Worm (Caenorhabditis elegans) whole organism, L3 larva: ENCODE results near the gene R107.2.

Experiments used
- R02D3.7 ChIP-seq: fragments of 150-350 bp; optimal IDR thresholded peaks from 2 replicates; lab custom pipeline; 2014; ENCODE audit warnings: missing biosample characterization, missing genetic modification characterization
- ama-1 ChIP-seq: fragments of 150-350 bp; optimal IDR thresholded peaks from 2 replicates; lab custom pipeline; 2018
- ceh-28 ChIP-seq: fragments of 150-350 bp; optimal IDR thresholded peaks from 2 replicates; lab custom pipeline; 2014; ENCODE audit warnings: missing biosample characterization, missing genetic modification reagents, missing genetic modification characterization
- ceh-82 ChIP-seq: fragments of 150-350 bp; optimal IDR thresholded peaks from 2 replicates; lab custom pipeline; 2014; ENCODE audit warnings: missing biosample characterization, missing genetic modification characterization
- ceh-9 ChIP-seq: sonication (generic microtip); optimal IDR thresholded peaks from 2 replicates; lab custom pipeline; 2018; ENCODE audit warnings: missing biosample characterization, missing genetic modification characterization
- daf-12 ChIP-seq: fragments of 150-350 bp; optimal IDR thresholded peaks from 2 replicates; lab custom pipeline; 2014; ENCODE audit warnings: missing biosample characterization, missing genetic modification reagents, missing genetic modification characterization
- egl-5 ChIP-seq: fragments of 150-350 bp; optimal IDR thresholded peaks from 2 replicates; lab custom pipeline; 2017; ENCODE audit warnings: missing biosample characterization, missing genetic modification reagents, missing genetic modification characterization, inconsistent platforms
- elt-2 ChIP-seq: sonication (generic microtip); optimal IDR thresholded peaks from 2 replicates; lab custom pipeline; 2016; ENCODE audit warnings: missing genetic modification reagents, mild to moderate bottlenecking, missing genetic modification characterization, missing compliant biosample characterization
- fkh-10 ChIP-seq: sonication (generic microtip); optimal IDR thresholded peaks from 2 replicates; lab custom pipeline; 2017; ENCODE audit warnings: missing biosample characterization, missing genetic modification reagents, missing genetic modification characterization
- hmg-11 ChIP-seq: sonication (generic microtip); optimal IDR thresholded peaks from 2 replicates; lab custom pipeline; 2016; ENCODE audit warnings: missing genetic modification characterization, missing compliant biosample characterization
- jun-1 ChIP-seq: fragments of 150-350 bp; optimal IDR thresholded peaks from 2 replicates; lab custom pipeline; 2014; ENCODE audit warnings: missing biosample characterization, missing genetic modification reagents, missing genetic modification characterization
- lin-39 ChIP-seq: fragments of 150-350 bp; optimal IDR thresholded peaks from 2 replicates; lab custom pipeline; 2018; ENCODE audit warnings: missing biosample characterization, missing genetic modification reagents, missing genetic modification characterization
- lsy-12 ChIP-seq: sonication (generic microtip); optimal IDR thresholded peaks from 2 replicates; lab custom pipeline; 2016; ENCODE audit warnings: mild to moderate bottlenecking, missing genetic modification characterization, missing compliant biosample characterization
- mdl-1 ChIP-seq: fragments of 150-350 bp; optimal IDR thresholded peaks from 2 replicates; lab custom pipeline; 2014; ENCODE audit warnings: missing biosample characterization, missing genetic modification characterization
- mml-1 ChIP-seq: fragments of 150-350 bp; sonication (generic microtip); optimal IDR thresholded peaks from 3 replicates; lab custom pipeline; 2014; ENCODE audit warnings: missing biosample characterization, missing genetic modification characterization
- nfya-1 ChIP-seq: sonication (generic microtip); optimal IDR thresholded peaks from 2 replicates; lab custom pipeline; 2017; ENCODE audit warnings: missing genetic modification characterization, mild to moderate bottlenecking, missing compliant biosample characterization, antibody characterized with exemption, moderate library complexity; ENCODE audit not compliant: insufficient read depth
- nhr-12 ChIP-seq: fragments of 150-350 bp; optimal IDR thresholded peaks from 2 replicates; lab custom pipeline; 2014; ENCODE audit warnings: missing biosample characterization, missing genetic modification characterization
- nhr-25 ChIP-seq: sonication (generic microtip); optimal IDR thresholded peaks from 2 replicates; lab custom pipeline; 2017; ENCODE audit warnings: missing biosample characterization, missing genetic modification characterization
- nhr-28 ChIP-seq: fragments of 150-350 bp; optimal IDR thresholded peaks from 2 replicates; lab custom pipeline; 2014; ENCODE audit warnings: missing biosample characterization, missing genetic modification characterization
- nhr-67 ChIP-seq: fragments of 150-350 bp; optimal IDR thresholded peaks from 2 replicates; lab custom pipeline; 2014; ENCODE audit warnings: missing biosample characterization, missing genetic modification characterization
- nhr-77 ChIP-seq: fragments of 150-350 bp; optimal IDR thresholded peaks from 2 replicates; lab custom pipeline; 2014; ENCODE audit warnings: missing biosample characterization, missing genetic modification characterization
- pha-4 ChIP-seq: fragments of 150-350 bp; optimal IDR thresholded peaks from 2 replicates; lab custom pipeline; 2014; ENCODE audit warnings: missing biosample characterization, missing genetic modification reagents, missing genetic modification characterization
- pqm-1 ChIP-seq: fragments of 150-350 bp; optimal IDR thresholded peaks from 2 replicates; lab custom pipeline; 2017; ENCODE audit warnings: missing biosample characterization, missing genetic modification characterization, inconsistent platforms
- sea-2 ChIP-seq: fragments of 150-350 bp; sonication (generic microtip); optimal IDR thresholded peaks from 4 replicates; lab custom pipeline; 2014; ENCODE audit warnings: missing biosample characterization, missing genetic modification reagents, missing genetic modification characterization
- ztf-11 ChIP-seq: fragments of 150-350 bp; optimal IDR thresholded peaks from 2 replicates; lab custom pipeline; 2014; ENCODE audit warnings: missing biosample characterization, missing genetic modification characterization

R107.2 gene

ce11 chrIII:9050600-9050999, 4.9 kb upstream of the R107.2 start, which contains the start of gene ikke-1:
ikke-1 (minus strand) TSS chrIII:9050700.
- TF ChIP-seq daf-12 (tag; lab: Kevin White, UChicago), result no peak
- no peak for TF ChIP-seq lsy-12 (tag; lab: Kevin White, UChicago)
- TF ChIP-seq nhr-67 (tag; lab: Kevin White, UChicago), result no peak
- TF ChIP-seq egl-5, result no peak
- TF ChIP-seq sea-2 (GFP tag; lab: Kevin White, UChicago), result no peak
- no peak for TF ChIP-seq ztf-11
- TF ChIP-seq nfya-1 (tag; lab: Kevin White, UChicago), result no peak
- no peak for TF ChIP-seq ceh-28 (tag; lab: Kevin White, UChicago)
- TF ChIP-seq nhr-77 (tag; lab: Kevin White, UChicago), result no peak
- no peak for TF ChIP-seq mdl-1 (tag; lab: Kevin White, UChicago)
- TF ChIP-seq, all 47 proteins: peak for 0

ce11 chrIII:9047260-9047659, 1.5 kb upstream of the R107.2 start:
- TF ChIP-seq nhr-25 (tag; lab: Kevin White, UChicago) (no peak), fkh-10 (GFP tag; lab: Kevin White, UChicago) (peak; percentile 6)

ce11 chrIII:9043200-9043599, 2.5 kb downstream of the R107.2 start, which contains the start of gene nac-2:
nac-2 (minus strand) TSS chrIII:9043300.
- TF ChIP-seq ama-1 (no peak), ceh-28 (tag; lab: Kevin White, UChicago) (peak; percentile 0), nhr-77 (tag; lab: Kevin White, UChicago) (no peak), hmg-11 (tag; lab: Kevin White, UChicago) (no peak)

- TF ChIP-seq egl-5, result peak; percentile 17
- TF ChIP-seq sea-2 (GFP tag; lab: Kevin White, UChicago), result no peak
- no peak for TF ChIP-seq elt-2 (tag; lab: Kevin White, UChicago)
- no peak for TF ChIP-seq ceh-82 (tag; lab: Kevin White, UChicago)
- no peak for TF ChIP-seq R02D3.7
- no peak for TF ChIP-seq daf-12 (tag; lab: Kevin White, UChicago)
- TF ChIP-seq lin-39 (tag; lab: Kevin White, UChicago), result no peak
- TF ChIP-seq jun-1 (tag; lab: Kevin White, UChicago), result no peak
These were observed 8.1 kb downstream of the R107.2 start, which contains the start of gene R107.9 for ce11 chrIII:9037658-9038057. R107.9 (plus strand) TSS chrIII:9037958.

- TF ChIP-seq elt-2 (tag; lab: Kevin White, UChicago), result peak; percentile 89
- TF ChIP-seq pqm-1 (tag; lab: Kevin White, UChicago), result peak; percentile 62
- no peak for TF ChIP-seq nhr-67 (tag; lab: Kevin White, UChicago)
These were observed 10.7 kb downstream of the R107.2 start for ce11 chrIII:9035037-9035436.

ce11 chrIII:9034133-9034532, 11.6 kb downstream of the R107.2 start:
- TF ChIP-seq jun-1 (tag; lab: Kevin White, UChicago) (peak; percentile 51), nhr-12 (tag; lab: Kevin White, UChicago) (no peak), pha-4 (tag; lab: Kevin White, UChicago) (peak; percentile 10), sea-2 (GFP tag; lab: Kevin White, UChicago) (no peak), elt-2 (tag; lab: Kevin White, UChicago) (peak; percentile 57)

ce11 chrIII:9030818-9031217, 14.9 kb downstream of the R107.2 start:
- TF ChIP-seq mml-1 (tag; lab: Kevin White, UChicago) (no peak), pqm-1 (tag; lab: Kevin White, UChicago) (peak; percentile 11), daf-12 (tag; lab: Kevin White, UChicago) (no peak), nhr-67 (tag; lab: Kevin White, UChicago) (no peak), lsy-12 (tag; lab: Kevin White, UChicago) (no peak), lin-39 (tag; lab: Kevin White, UChicago) (no peak), elt-2 (tag; lab: Kevin White, UChicago) (peak; percentile 60), nhr-12 (tag; lab: Kevin White, UChicago) (no peak)

- TF ChIP-seq sea-2 (GFP tag; lab: Kevin White, UChicago) (no peak), ceh-9 (tag; lab: Kevin White, UChicago) (no peak), pha-4 (tag; lab: Kevin White, UChicago) (no peak), nhr-28 (tag; lab: Kevin White, UChicago) (no peak)
These were observed 18.8 kb downstream of the R107.2 start, which contains the start of gene F59B2.13 for ce11 chrIII:9026951-9027350. F59B2.13 (minus strand) TSS chrIII:9027051.
